Fruit fly (Drosophila melanogaster) whole organism, pupa: ENCODE measurements around the gene porin.

Experiments used
- CG10348 ChIP-seq: fragments of 200-800 bp; sonication (Bioruptor generic); IDR thresholded peaks from 2 replicates; pipeline ENCODE4 v1.3.6; 2022; ENCODE audit warnings: missing biosample characterization, missing genetic modification characterization
- CG12605 ChIP-seq: fragments of 200-800 bp; sonication (Bioruptor generic); IDR thresholded peaks from 2 replicates; pipeline ENCODE4 v1.3.6; 2022; ENCODE audit warnings: missing biosample characterization, missing genetic modification characterization
- CG13204 ChIP-seq: fragments of 200-800 bp; sonication (Bioruptor generic); optimal IDR thresholded peaks from 2 replicates; lab custom pipeline; 2018; ENCODE audit warnings: missing biosample characterization, mild to moderate bottlenecking, missing genetic modification characterization, moderate library complexity
- CG14655 ChIP-seq: fragments of 200-800 bp; sonication (Bioruptor generic); optimal IDR thresholded peaks from 3 replicates; lab custom pipeline; 2017; ENCODE audit warnings: mild to moderate bottlenecking, missing biosample characterization, missing genetic modification reagents, missing genetic modification characterization
- CG15710 ChIP-seq: fragments of 200-800 bp; sonication (Bioruptor generic); optimal IDR thresholded peaks from 2 replicates; lab custom pipeline; 2018; ENCODE audit warnings: missing biosample characterization, mild to moderate bottlenecking, missing genetic modification characterization, moderate library complexity
- CG17806 ChIP-seq: fragments of 200-800 bp; sonication (Bioruptor generic); optimal IDR thresholded peaks from 2 replicates; lab custom pipeline; 2018; ENCODE audit warnings: missing biosample characterization, mild to moderate bottlenecking, missing genetic modification characterization, moderate library complexity
- CG32121 ChIP-seq: fragments of 200-800 bp; sonication (Bioruptor generic); IDR thresholded peaks from 2 replicates; pipeline ENCODE4 v1.3.6; 2022; ENCODE audit warnings: missing biosample characterization, missing genetic modification characterization
- CG34367 ChIP-seq: fragments of 200-800 bp; sonication (Bioruptor generic); optimal IDR thresholded peaks from 2 replicates; lab custom pipeline; 2018; ENCODE audit warnings: missing biosample characterization, mild to moderate bottlenecking, missing genetic modification characterization
- CG4496 ChIP-seq: fragments of 200-800 bp; sonication (Bioruptor generic); IDR thresholded peaks from 3 replicates; pipeline ENCODE4 v1.3.6; 2022; ENCODE audit warnings: missing biosample characterization, missing genetic modification characterization
- CG8159 ChIP-seq: fragments of 200-800 bp; sonication (Bioruptor generic); optimal IDR thresholded peaks from 3 replicates; lab custom pipeline; 2018; ENCODE audit warnings: missing biosample characterization, mild to moderate bottlenecking, missing genetic modification characterization, moderate library complexity
- CG8301 ChIP-seq: fragments of 200-800 bp; sonication (Bioruptor generic); optimal IDR thresholded peaks from 2 replicates; lab custom pipeline; 2018; ENCODE audit warnings: missing biosample characterization, mild to moderate bottlenecking, missing genetic modification characterization
- CG9948 ChIP-seq: fragments of 200-800 bp; sonication (Bioruptor generic); optimal IDR thresholded peaks from 2 replicates; lab custom pipeline; 2018; ENCODE audit warnings: missing biosample characterization, mild to moderate bottlenecking, missing genetic modification characterization, moderate library complexity
- D1 ChIP-seq: fragments of 200-800 bp; sonication (Bioruptor generic); optimal IDR thresholded peaks from 2 replicates; lab custom pipeline; 2018; ENCODE audit warnings: missing biosample characterization, mild to moderate bottlenecking, missing genetic modification characterization, moderate library complexity
- EcR ChIP-seq: fragments of 200-800 bp; sonication (Bioruptor generic); optimal IDR thresholded peaks from 3 replicates; lab custom pipeline; 2019; ENCODE audit warnings: missing biosample characterization, missing genetic modification characterization, mild to moderate bottlenecking, moderate library complexity, missing genetic modification reagents
- Ets98B ChIP-seq: fragments of 200-800 bp; sonication (Bioruptor generic); IDR thresholded peaks from 2 replicates; pipeline ENCODE4 v1.3.6; 2022; ENCODE audit warnings: missing biosample characterization, missing genetic modification characterization
- Pif1A ChIP-seq: fragments of 200-800 bp; sonication (Bioruptor generic); optimal IDR thresholded peaks from 3 replicates; lab custom pipeline; 2016; ENCODE audit warnings: missing biosample characterization, missing genetic modification characterization
- Pif1B ChIP-seq: fragments of 200-800 bp; sonication (Bioruptor generic); optimal IDR thresholded peaks from 3 replicates; lab custom pipeline; 2016; ENCODE audit warnings: missing biosample characterization, missing genetic modification characterization
- Snoo ChIP-seq: fragments of 200-800 bp; sonication (Bioruptor generic); optimal IDR thresholded peaks from 3 replicates; lab custom pipeline; 2017; ENCODE audit warnings: missing biosample characterization, mild to moderate bottlenecking, missing genetic modification characterization, inconsistent platforms
- fd96Ca ChIP-seq: fragments of 200-800 bp; sonication (Bioruptor generic); IDR thresholded peaks from 3 replicates; pipeline ENCODE4 v1.3.6; 2022; ENCODE audit warnings: missing biosample characterization, missing genetic modification characterization
- gl ChIP-seq: fragments of 200-800 bp; sonication (Bioruptor generic); optimal IDR thresholded peaks from 2 replicates; lab custom pipeline; 2018; ENCODE audit warnings: missing biosample characterization, mild to moderate bottlenecking, missing genetic modification characterization
- rn ChIP-seq: fragments of 200-800 bp; sonication (Bioruptor generic); IDR thresholded peaks from 2 replicates; pipeline ENCODE4 v1.3.6; 2022; ENCODE audit warnings: missing biosample characterization, missing genetic modification characterization

porin gene

DNA sequence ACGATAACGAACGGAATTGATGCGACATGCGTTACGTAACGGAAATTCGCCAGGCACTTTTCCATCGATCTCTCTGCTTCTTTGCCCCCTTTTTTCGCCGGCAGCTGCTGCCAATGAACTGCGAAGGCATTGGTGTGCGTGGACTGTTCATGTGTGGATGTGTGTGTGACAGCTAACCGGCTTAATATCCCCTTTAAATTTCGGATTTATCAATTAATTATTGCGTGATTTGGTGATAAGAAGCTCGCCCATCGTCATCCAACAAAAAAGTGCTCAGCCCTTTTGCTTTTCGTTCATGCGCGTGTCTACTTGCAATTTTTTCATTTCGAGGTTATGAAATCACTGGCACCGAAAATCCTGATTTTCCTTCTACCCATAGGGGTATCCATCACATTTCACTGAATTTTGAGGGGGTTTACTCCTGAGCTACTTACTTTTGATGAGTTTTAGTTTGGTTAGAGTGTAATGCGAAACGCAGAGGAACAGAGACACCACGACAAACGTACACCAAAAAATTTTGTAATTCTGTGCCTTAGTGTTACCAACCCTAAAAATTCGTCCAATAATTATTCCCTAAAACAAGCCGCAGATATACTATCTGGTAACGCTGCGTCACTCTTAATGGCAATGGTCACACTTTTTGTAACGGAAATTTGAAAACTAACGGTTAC, at the start of gene porin:
TSS of gene porin (minus strand) at position 529 of the 671 bp plus-strand sequence.
- TF ChIP-seq CG34367 (tag; lab: Kevin White, UChicago) (no peak), CG17806 (tag; lab: Kevin White, UChicago) (no peak), CG14655 (GFP tag; lab: Kevin White, UChicago) (no peak), gl (tag; lab: Kevin White, UChicago) (no peak), Pif1B (GFP tag; lab: Kevin White, UChicago) (no peak), Snoo (tag; lab: Kevin White, UChicago) (no peak), CG12605 (GFP tag; lab: Robert Waterston, UW) (no peak), CG13204 (no peak), rn (GFP tag; lab: Robert Waterston, UW) (no peak), Pif1A (GFP tag; lab: Kevin White, UChicago) (no peak), CG15710 (tag; lab: Kevin White, UChicago) (no peak), Ets98B (GFP tag; lab: Robert Waterston, UW) (0 out of 2 replicates have a peak, but pooled peaks have one; percentile 11), EcR (GFP tag; lab: Kevin White, UChicago) (peak; percentile 95), D1 (tag; lab: Kevin White, UChicago) (no peak), fd96Ca (no peak), CG8301 (tag; lab: Kevin White, UChicago) (no peak)

DNA sequence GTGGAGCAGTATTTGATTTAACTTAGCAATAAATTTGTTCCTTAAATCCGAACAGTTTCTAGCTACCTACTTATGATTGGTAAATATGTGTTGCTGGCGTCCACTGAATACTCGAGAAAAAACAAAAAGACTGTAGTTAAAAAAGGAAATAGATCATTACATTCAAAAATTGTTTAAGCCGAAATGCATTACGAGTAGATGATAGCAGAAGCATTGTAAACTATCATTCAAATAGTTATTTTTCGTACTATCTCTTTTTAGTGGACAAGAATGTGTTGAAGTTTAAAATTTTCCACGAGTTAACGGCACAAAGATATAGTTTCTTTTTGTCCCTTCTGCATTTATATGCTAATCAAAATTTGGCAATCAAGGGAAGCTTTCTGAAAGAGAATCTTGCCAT, 38.2 kb upstream of the porin start, which contains the start of gene CG14071:
TSS of gene CG14071 (minus strand) at position 101 of the 400 bp plus-strand sequence.
- no peak for TF ChIP-seq CG12605 (GFP tag; lab: Robert Waterston, UW)
- no peak for TF ChIP-seq CG14655 (GFP tag; lab: Kevin White, UChicago)
- TF ChIP-seq rn (GFP tag; lab: Robert Waterston, UW), result no peak
- no peak for TF ChIP-seq D1 (tag; lab: Kevin White, UChicago)
- TF ChIP-seq Pif1A (GFP tag; lab: Kevin White, UChicago), result no peak
- no peak for TF ChIP-seq CG13204
- TF ChIP-seq Snoo (tag; lab: Kevin White, UChicago), result no peak
- TF ChIP-seq CG15710 (tag; lab: Kevin White, UChicago), result no peak

DNA sequence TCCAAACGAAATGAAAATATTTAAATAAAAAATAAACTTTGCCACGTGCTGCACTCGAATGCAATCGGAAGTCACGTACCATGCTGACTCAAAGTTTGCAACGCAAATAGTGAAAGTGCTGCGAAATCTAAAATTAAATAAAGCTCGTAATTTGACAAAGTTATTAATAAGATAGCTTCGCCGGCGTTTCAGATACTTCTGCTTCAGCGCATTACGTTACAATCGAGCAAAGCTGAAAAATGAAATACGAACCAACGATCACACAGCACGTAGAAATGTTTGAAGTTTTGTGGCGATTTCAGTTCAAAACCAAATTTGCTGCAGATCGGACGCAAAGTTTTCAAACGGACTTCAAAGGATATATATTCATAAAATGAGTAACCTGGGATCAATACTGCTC, 19.2 kb upstream of the porin start, which contains the start of gene CG12517:
TSS of gene CG12517 (plus strand) at position 301 of the 400 bp plus-strand sequence.
- TF ChIP-seq CG32121 (no peak), rn (GFP tag; lab: Robert Waterston, UW) (no peak), CG13204 (no peak), fd96Ca (no peak), CG10348 (GFP tag; lab: Robert Waterston, UW) (no peak), CG15710 (tag; lab: Kevin White, UChicago) (no peak), CG8301 (tag; lab: Kevin White, UChicago) (no peak), D1 (tag; lab: Kevin White, UChicago) (no peak), gl (tag; lab: Kevin White, UChicago) (no peak), CG14655 (GFP tag; lab: Kevin White, UChicago) (no peak), Ets98B (GFP tag; lab: Robert Waterston, UW) (no peak)

DNA sequence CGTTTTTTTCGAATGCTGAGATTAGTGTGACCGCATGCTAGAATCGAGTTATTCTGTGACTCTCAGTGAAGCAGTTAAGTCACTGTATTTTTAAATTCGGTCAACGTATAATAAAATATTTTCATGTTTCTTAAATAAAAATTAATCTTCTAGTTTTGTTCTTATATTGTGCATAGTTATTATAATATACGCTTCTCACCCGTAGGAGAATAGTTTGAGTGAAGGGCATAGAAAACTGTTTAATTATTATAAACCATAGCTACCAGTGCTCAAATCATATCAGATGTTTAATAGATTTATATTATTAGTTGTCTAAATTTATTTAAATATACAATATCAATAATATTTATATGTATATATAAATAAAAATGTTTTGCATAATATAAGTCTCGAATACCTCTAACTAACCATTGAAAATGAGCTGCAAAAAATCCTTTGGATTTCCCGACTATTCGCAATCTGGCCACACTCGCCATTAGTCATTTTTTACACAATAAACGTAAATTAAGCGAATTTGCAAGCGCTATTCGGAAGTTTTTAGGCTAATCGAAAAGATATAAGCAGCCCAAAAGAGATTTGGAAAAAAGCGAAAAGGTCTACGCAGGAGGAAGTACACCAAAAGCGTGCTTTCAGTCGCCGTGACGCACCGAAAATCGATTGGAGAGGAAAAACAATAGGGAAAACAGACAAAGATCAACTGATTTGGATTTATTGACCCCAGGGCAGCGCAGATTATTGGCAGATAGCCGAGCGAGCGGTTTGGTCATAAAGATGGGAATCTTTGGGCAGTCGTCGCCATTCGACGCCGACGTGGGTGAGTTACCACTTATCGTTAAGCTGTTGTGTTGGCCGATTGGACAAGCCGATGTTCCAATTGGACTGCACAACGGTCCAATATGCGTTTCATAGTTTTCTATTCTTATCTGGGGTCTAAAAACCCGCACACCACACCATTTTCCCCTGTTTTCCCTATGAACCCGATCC, 7.7 kb upstream of the porin start, which contains the start of the genes aurB and Stam:
TSS of gene aurB (minus strand) at position 31 of the 984 bp plus-strand sequence.
TSS of gene Stam (plus strand) at position 473 of the 984 bp plus-strand sequence.
- TF ChIP-seq CG10348 (GFP tag; lab: Robert Waterston, UW), result no peak
- TF ChIP-seq CG9948 (tag; lab: Kevin White, UChicago), result peak; percentile 45
- TF ChIP-seq rn (GFP tag; lab: Robert Waterston, UW), result no peak
- TF ChIP-seq Snoo (tag; lab: Kevin White, UChicago), result peak; percentile 5
- TF ChIP-seq CG15710 (tag; lab: Kevin White, UChicago), result peak; percentile 63
- peak; percentile 71 for TF ChIP-seq EcR (GFP tag; lab: Kevin White, UChicago)
- peak; percentile 48; the same call in 1 of the 2 replicates for TF ChIP-seq CG32121
- TF ChIP-seq CG4496 (GFP tag; lab: Robert Waterston, UW), result 0 out of 3 replicates have a peak, but pooled peaks have one; percentile 21
- peak; percentile 29 for TF ChIP-seq Ets98B (GFP tag; lab: Robert Waterston, UW)
- TF ChIP-seq CG17806 (tag; lab: Kevin White, UChicago), result peak; percentile 37
- no peak for TF ChIP-seq Pif1B (GFP tag; lab: Kevin White, UChicago)
- TF ChIP-seq CG13204, result no peak
- 0 out of 2 replicates have a peak, but pooled peaks have one; percentile 17 for TF ChIP-seq CG12605 (GFP tag; lab: Robert Waterston, UW)
- TF ChIP-seq gl (tag; lab: Kevin White, UChicago), result no peak
- TF ChIP-seq Pif1A (GFP tag; lab: Kevin White, UChicago), result no peak
- TF ChIP-seq CG34367 (tag; lab: Kevin White, UChicago), result peak; percentile 22
- TF ChIP-seq fd96Ca, result no peak
- TF ChIP-seq CG8159 (tag; lab: Kevin White, UChicago), result peak; percentile 55
- TF ChIP-seq D1 (tag; lab: Kevin White, UChicago), result no peak
- peak; percentile 16 for TF ChIP-seq CG8301 (tag; lab: Kevin White, UChicago)
- no peak for TF ChIP-seq CG14655 (GFP tag; lab: Kevin White, UChicago)
